Worm (Caenorhabditis elegans): ENCODE results near the gene tufm-1.
A peak's percentile ranks its signal among the peaks of the same experiment; 100 is the strongest.

tufm-1 gene

ce11 chrIII:2780793-2781192 is 34.0 kb downstream of the tufm-1 start, which contains the start of gene Y71H2AM.6:
TSS of gene Y71H2AM.6 (plus strand) at chrIII:2781056.
- TF ChIP-seq lsy-2 (tag; optimal IDR thresholded peaks at IDR 0.05), result peak; percentile 98
- TF ChIP-seq ham-2 (GFP tag; optimal IDR thresholded peaks at IDR 0.05), result no peak
- no peak for TF ChIP-seq zip-8 (tag; optimal IDR thresholded peaks at IDR 0.05)
- TF ChIP-seq ceh-83 (GFP tag; optimal IDR thresholded peaks at IDR 0.05), result no peak
- TF ChIP-seq elt-1 (tag; optimal IDR thresholded peaks at IDR 0.05; ENCODE audit: borderline replicate concordance, insufficient read depth), result no peak
- no peak for TF ChIP-seq ztf-11 (tag; optimal IDR thresholded peaks at IDR 0.05)
- no peak for TF ChIP-seq nhr-12 (tag; optimal IDR thresholded peaks at IDR 0.05)
- no peak for TF ChIP-seq unc-39 (tag; optimal IDR thresholded peaks at IDR 0.05)
- TF ChIP-seq nhr-237 (tag; optimal IDR thresholded peaks at IDR 0.05), result peak; percentile 21
- no peak for TF ChIP-seq snpc-4 (tag; optimal IDR thresholded peaks at IDR 0.05)
- TF ChIP-seq nhr-2 (tag; optimal IDR thresholded peaks at IDR 0.05), result no peak
- TF ChIP-seq ces-1 (GFP tag; optimal IDR thresholded peaks at IDR 0.05), result peak; percentile 79
- no peak for TF ChIP-seq M03D4.4 (tag; optimal IDR thresholded peaks at IDR 0.05)
- no peak for TF ChIP-seq bed-3 (GFP tag; optimal IDR thresholded peaks at IDR 0.05)
- TF ChIP-seq drap-1 (GFP tag; optimal IDR thresholded peaks at IDR 0.05), result no peak

DNA sequence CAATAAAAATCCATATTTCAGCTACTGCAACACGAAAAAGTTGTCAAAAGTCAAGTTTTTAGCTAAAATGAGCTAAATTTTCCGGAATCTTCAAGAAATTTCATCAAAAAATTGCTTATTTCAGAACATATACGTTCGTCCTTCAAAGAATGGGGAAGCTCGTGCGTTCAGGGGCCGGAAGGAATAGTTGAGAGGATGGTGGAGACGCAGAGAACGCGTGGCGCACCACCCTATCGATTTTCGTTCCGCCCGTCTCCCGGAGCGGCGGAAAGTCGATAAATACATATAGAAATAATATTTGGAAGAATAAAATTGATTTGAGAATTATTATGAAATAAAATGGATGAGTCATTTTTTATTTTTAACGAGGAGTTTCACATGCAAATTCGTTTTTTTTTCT is 34.5 kb downstream of the tufm-1 start:
- TF ChIP-seq pha-4 (tag; optimal IDR thresholded peaks at IDR 0.05) (no peak), ces-1 (GFP tag; optimal IDR thresholded peaks at IDR 0.05) (peak; percentile 17), cnd-1 (tag; optimal IDR thresholded peaks at IDR 0.05) (no peak)

- TF ChIP-seq mab-5 (tag; optimal IDR thresholded peaks at IDR 0.05), result no peak
- no peak for TF ChIP-seq nhr-237 (tag; optimal IDR thresholded peaks at IDR 0.05)
- no peak for TF ChIP-seq ztf-11 (tag; optimal IDR thresholded peaks at IDR 0.05)
- TF ChIP-seq mep-1 (tag; optimal IDR thresholded peaks at IDR 0.05), result no peak
- no peak for TF ChIP-seq mls-2 (tag; optimal IDR thresholded peaks at IDR 0.05)
- TF ChIP-seq unc-39 (tag; optimal IDR thresholded peaks at IDR 0.05), result no peak
- no peak for TF ChIP-seq hlh-1 (tag; optimal IDR thresholded peaks at IDR 0.05)
- no peak for TF ChIP-seq lin-13 (tag; optimal IDR thresholded peaks at IDR 0.05)
- TF ChIP-seq pha-4 (tag; optimal IDR thresholded peaks at IDR 0.05), result no peak
- no peak for TF ChIP-seq ceh-39 (tag; optimal IDR thresholded peaks at IDR 0.05)
Observed at ce11 chrIII:2778655-2779054, 36.1 kb downstream of the tufm-1 start, which contains the start of gene laf-1. TSS of gene laf-1 (minus strand) at chrIII:2779053.

DNA sequence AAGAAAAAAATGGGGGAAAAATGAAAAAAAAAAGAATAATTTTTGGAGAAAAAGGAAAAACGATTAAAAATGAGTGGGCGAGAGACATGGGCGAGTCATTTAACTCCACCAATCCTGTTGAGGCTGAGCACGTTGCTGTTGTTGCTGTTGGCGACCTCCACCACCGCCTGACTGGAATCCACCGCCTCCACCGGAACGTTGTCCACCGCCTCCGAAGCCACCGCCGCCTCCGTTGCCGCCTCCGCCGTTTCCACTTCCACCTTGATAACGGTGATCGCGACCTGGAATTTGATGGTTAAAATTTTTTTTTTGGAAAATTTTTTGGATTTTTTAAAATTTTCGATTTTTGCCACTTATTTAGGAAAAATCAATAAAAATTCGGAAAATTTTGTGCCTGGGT is 44.0 kb downstream of the tufm-1 start:
- TF ChIP-seq ces-1 (GFP tag; optimal IDR thresholded peaks at IDR 0.05) (no peak), nhr-76 (tag; optimal IDR thresholded peaks at IDR 0.05) (no peak), ham-2 (GFP tag; optimal IDR thresholded peaks at IDR 0.05) (no peak), ztf-11 (tag; optimal IDR thresholded peaks at IDR 0.05) (no peak), sem-2 (GFP tag; optimal IDR thresholded peaks at IDR 0.05) (no peak), ceh-83 (GFP tag; optimal IDR thresholded peaks at IDR 0.05) (no peak), snpc-4 (tag; optimal IDR thresholded peaks at IDR 0.05) (no peak), mab-5 (tag; optimal IDR thresholded peaks at IDR 0.05) (no peak), pha-4 (tag; optimal IDR thresholded peaks at IDR 0.05) (no peak), ceh-39 (tag; optimal IDR thresholded peaks at IDR 0.05) (no peak), mls-2 (tag; optimal IDR thresholded peaks at IDR 0.05) (no peak), unc-120 (tag; optimal IDR thresholded peaks at IDR 0.05; ENCODE audit: poor library complexity, severe bottlenecking) (no peak), unc-39 (tag; optimal IDR thresholded peaks at IDR 0.05) (no peak), mep-1 (tag; optimal IDR thresholded peaks at IDR 0.05) (no peak), sptf-1 (tag; optimal IDR thresholded peaks at IDR 0.05) (no peak), elt-3 (tag; optimal IDR thresholded peaks at IDR 0.05) (no peak), lin-13 (tag; optimal IDR thresholded peaks at IDR 0.05) (no peak), nhr-28 (tag; optimal IDR thresholded peaks at IDR 0.05) (no peak), unc-62 (GFP tag; optimal IDR thresholded peaks at IDR 0.05) (no peak), flh-1 (GFP tag; optimal IDR thresholded peaks at IDR 0.05) (no peak)

- TF ChIP-seq M03D4.4 (tag; optimal IDR thresholded peaks at IDR 0.05) (no peak), snpc-4 (tag; optimal IDR thresholded peaks at IDR 0.05) (no peak), nhr-28 (tag; optimal IDR thresholded peaks at IDR 0.05) (no peak), tbx-8 (GFP tag; optimal IDR thresholded peaks at IDR 0.05) (no peak), mab-5 (tag; optimal IDR thresholded peaks at IDR 0.05) (no peak), ceh-83 (GFP tag; optimal IDR thresholded peaks at IDR 0.05) (no peak), cnd-1 (tag; optimal IDR thresholded peaks at IDR 0.05) (no peak), flh-1 (GFP tag; optimal IDR thresholded peaks at IDR 0.05) (no peak), pha-4 (tag; optimal IDR thresholded peaks at IDR 0.05) (no peak), lin-32 (GFP tag; optimal IDR thresholded peaks at IDR 0.05) (no peak), nhr-237 (tag; optimal IDR thresholded peaks at IDR 0.05) (no peak), ceh-39 (tag; optimal IDR thresholded peaks at IDR 0.05) (no peak), nhr-12 (tag; optimal IDR thresholded peaks at IDR 0.05) (no peak), ztf-11 (tag; optimal IDR thresholded peaks at IDR 0.05) (no peak), unc-120 (tag; optimal IDR thresholded peaks at IDR 0.05; ENCODE audit: poor library complexity, severe bottlenecking) (no peak), zip-8 (tag; optimal IDR thresholded peaks at IDR 0.05) (no peak), unc-62 (GFP tag; optimal IDR thresholded peaks at IDR 0.05) (no peak), lsy-2 (tag; optimal IDR thresholded peaks at IDR 0.05) (no peak), sem-2 (GFP tag; optimal IDR thresholded peaks at IDR 0.05) (no peak), ceh-43 (GFP tag; optimal IDR thresholded peaks at IDR 0.05) (no peak)
Observed at ce11 chrIII:2769078-2769477, 45.7 kb downstream of the tufm-1 start.
